Worm (Caenorhabditis elegans) whole organism, L2 larva: ENCODE results near the gene jud-4.

Experiments
- C34F6.9 ChIP-seq: fragments of 150-350 bp; optimal IDR thresholded peaks from 2 replicates; lab custom pipeline; 2014; ENCODE audit warnings: missing biosample characterization, missing genetic modification characterization
- F13H6.1 ChIP-seq: sonication (generic microtip); optimal IDR thresholded peaks from 2 replicates; lab custom pipeline; 2016; ENCODE audit warnings: missing genetic modification characterization, missing compliant biosample characterization
- R02D3.7 ChIP-seq: fragments of 150-350 bp; optimal IDR thresholded peaks from 2 replicates; lab custom pipeline; 2014; ENCODE audit warnings: missing biosample characterization, missing genetic modification characterization
- Y55F3AM.14 ChIP-seq: fragments of 200-800 bp; sonication (Bioruptor generic); optimal IDR thresholded peaks from 2 replicates; lab custom pipeline; 2018; ENCODE audit warnings: mild to moderate bottlenecking, missing genetic modification characterization, missing compliant biosample characterization
- ZK546.5 ChIP-seq: sonication (generic microtip); optimal IDR thresholded peaks from 2 replicates; lab custom pipeline; 2017; ENCODE audit warnings: missing biosample characterization, missing genetic modification characterization
- alr-1 ChIP-seq: fragments of 150-350 bp; optimal IDR thresholded peaks from 2 replicates; lab custom pipeline; 2014; ENCODE audit warnings: missing biosample characterization, missing genetic modification characterization
- aly-2 ChIP-seq: fragments of 150-350 bp; optimal IDR thresholded peaks from 2 replicates; lab custom pipeline; 2014; ENCODE audit warnings: missing biosample characterization, missing genetic modification characterization
- ama-1 ChIP-seq: fragments of 150-350 bp; optimal IDR thresholded peaks from 2 replicates; lab custom pipeline; 2018; ENCODE audit warnings: inconsistent platforms
- blmp-1 ChIP-seq: sonication (generic microtip); optimal IDR thresholded peaks from 2 replicates; lab custom pipeline; 2017; ENCODE audit warnings: missing genetic modification characterization, mild to moderate bottlenecking, missing compliant biosample characterization, antibody characterized with exemption, moderate library complexity; ENCODE audit not compliant: insufficient read depth
- ceh-16 ChIP-seq: fragments of 150-350 bp; optimal IDR thresholded peaks from 2 replicates; lab custom pipeline; 2014; ENCODE audit warnings: missing biosample characterization, missing genetic modification characterization
- ceh-82 ChIP-seq: fragments of 150-350 bp; optimal IDR thresholded peaks from 2 replicates; lab custom pipeline; 2014; ENCODE audit warnings: missing biosample characterization, missing genetic modification characterization
- crh-2 ChIP-seq: sonication (generic microtip); optimal IDR thresholded peaks from 2 replicates; lab custom pipeline; 2017; ENCODE audit warnings: missing biosample characterization, missing genetic modification characterization
- dmd-4 ChIP-seq: sonication (generic microtip); optimal IDR thresholded peaks from 2 replicates; lab custom pipeline; 2017; ENCODE audit warnings: missing biosample characterization, missing genetic modification characterization
- egl-27 ChIP-seq: sonication (generic microtip); optimal IDR thresholded peaks from 3 replicates; lab custom pipeline; 2017; ENCODE audit warnings: missing biosample characterization, missing genetic modification reagents, missing genetic modification characterization
- elt-1 ChIP-seq: fragments of 150-350 bp; optimal IDR thresholded peaks from 2 replicates; lab custom pipeline; 2014; ENCODE audit warnings: missing biosample characterization, missing genetic modification characterization
- elt-3 ChIP-seq: sonication (generic microtip); optimal IDR thresholded peaks from 2 replicates; lab custom pipeline; 2017; ENCODE audit warnings: missing biosample characterization, missing genetic modification characterization
- fos-1 ChIP-seq: fragments of 150-350 bp; optimal IDR thresholded peaks from 2 replicates; lab custom pipeline; 2014; ENCODE audit warnings: missing biosample characterization, missing genetic modification characterization
- gmeb-1 ChIP-seq: fragments of 150-350 bp; optimal IDR thresholded peaks from 2 replicates; lab custom pipeline; 2014; ENCODE audit warnings: missing biosample characterization, missing genetic modification characterization
- lin-11 ChIP-seq: fragments of 150-350 bp; sonication (generic microtip); optimal IDR thresholded peaks from 2 replicates; lab custom pipeline; 2014; ENCODE audit warnings: missing biosample characterization, missing genetic modification characterization, inconsistent platforms, mixed read lengths
- lin-13 ChIP-seq: fragments of 150-350 bp; optimal IDR thresholded peaks from 2 replicates; lab custom pipeline; 2014; ENCODE audit warnings: missing biosample characterization, missing genetic modification reagents, missing genetic modification characterization
- lin-39 ChIP-seq: fragments of 150-350 bp; optimal IDR thresholded peaks from 2 replicates; lab custom pipeline; 2014; ENCODE audit warnings: missing biosample characterization, missing genetic modification reagents, missing genetic modification characterization
- lsy-2 ChIP-seq, 2 experiments: fragments of 150-350 bp in 1 of 2; sonication (generic microtip) in 1 of 2; optimal IDR thresholded peaks; 2 replicates each; lab custom pipeline; 2014 to 2017; ENCODE audit warnings: missing biosample characterization in 2 of 2, missing genetic modification characterization in 2 of 2
- mab-5 ChIP-seq: fragments of 150-350 bp; optimal IDR thresholded peaks from 2 replicates; lab custom pipeline; 2014; ENCODE audit warnings: missing biosample characterization, missing genetic modification characterization
- mbf-1 ChIP-seq: sonication (generic microtip); optimal IDR thresholded peaks from 2 replicates; lab custom pipeline; 2017; ENCODE audit warnings: missing biosample characterization, missing genetic modification characterization
- mdl-1 ChIP-seq, 2 experiments: fragments of 150-350 bp in 1 of 2; sonication (generic microtip) in 1 of 2; optimal IDR thresholded peaks; 2 replicates each; lab custom pipeline; 2017; ENCODE audit warnings: missing biosample characterization in 2 of 2, missing genetic modification characterization in 2 of 2
- nhr-10 ChIP-seq: sonication (generic microtip); optimal IDR thresholded peaks from 2 replicates; lab custom pipeline; 2017; ENCODE audit warnings: missing biosample characterization, missing genetic modification characterization
- nhr-11 ChIP-seq: fragments of 150-350 bp; optimal IDR thresholded peaks from 2 replicates; lab custom pipeline; 2014; ENCODE audit warnings: missing biosample characterization, missing genetic modification characterization
- nhr-129 ChIP-seq: fragments of 150-350 bp; optimal IDR thresholded peaks from 2 replicates; lab custom pipeline; 2014; ENCODE audit warnings: missing biosample characterization, missing genetic modification characterization
- nhr-21 ChIP-seq: fragments of 150-350 bp; optimal IDR thresholded peaks from 2 replicates; lab custom pipeline; 2014; ENCODE audit warnings: missing biosample characterization, missing genetic modification characterization
- nhr-23 ChIP-seq: fragments of 150-350 bp; optimal IDR thresholded peaks from 2 replicates; lab custom pipeline; 2014; ENCODE audit warnings: missing biosample characterization, missing genetic modification reagents, missing genetic modification characterization
- nhr-237 ChIP-seq: fragments of 150-350 bp; optimal IDR thresholded peaks from 2 replicates; lab custom pipeline; 2014; ENCODE audit warnings: missing biosample characterization, missing genetic modification characterization
- nhr-25 ChIP-seq: fragments of 150-350 bp; sonication (generic microtip); optimal IDR thresholded peaks from 3 replicates; lab custom pipeline; 2014; ENCODE audit warnings: missing biosample characterization, missing genetic modification characterization
- nhr-6 ChIP-seq: fragments of 150-350 bp; optimal IDR thresholded peaks from 2 replicates; lab custom pipeline; 2014; ENCODE audit warnings: missing biosample characterization, missing genetic modification characterization
- nhr-77 ChIP-seq: fragments of 150-350 bp; optimal IDR thresholded peaks from 2 replicates; lab custom pipeline; 2014; ENCODE audit warnings: missing biosample characterization, missing genetic modification characterization
- peb-1 ChIP-seq: fragments of 150-350 bp; optimal IDR thresholded peaks from 2 replicates; lab custom pipeline; 2014; ENCODE audit warnings: missing biosample characterization, missing genetic modification characterization
- sem-4 ChIP-seq: fragments of 150-350 bp; optimal IDR thresholded peaks from 2 replicates; lab custom pipeline; 2014; ENCODE audit warnings: missing biosample characterization, missing genetic modification reagents, missing genetic modification characterization
- skn-1 ChIP-seq: sonication (generic microtip); optimal IDR thresholded peaks from 2 replicates; lab custom pipeline; 2017; ENCODE audit warnings: missing biosample characterization, missing genetic modification characterization
- sma-3 ChIP-seq: sonication (generic microtip); optimal IDR thresholded peaks from 2 replicates; lab custom pipeline; 2016; ENCODE audit warnings: missing genetic modification reagents, missing genetic modification characterization, missing compliant biosample characterization
- sma-9 ChIP-seq, 2 experiments: fragments of 150-350 bp in 1 of 2; sonication (generic microtip) in 1 of 2; optimal IDR thresholded peaks; 2 replicates each; lab custom pipeline; 2014 to 2016; ENCODE audit warnings: missing genetic modification characterization in 2 of 2, mild to moderate bottlenecking in 1 of 2, missing biosample characterization in 1 of 2, missing compliant biosample characterization in 1 of 2, missing genetic modification reagents in 1 of 2, moderate library complexity in 1 of 2
- snpc-4 ChIP-seq: fragments of 150-350 bp; optimal IDR thresholded peaks from 2 replicates; lab custom pipeline; 2014; ENCODE audit warnings: missing biosample characterization, missing genetic modification characterization
- unc-39 ChIP-seq: fragments of 150-350 bp; optimal IDR thresholded peaks from 2 replicates; lab custom pipeline; 2014; ENCODE audit warnings: missing biosample characterization, missing genetic modification characterization
- unc-55 ChIP-seq: fragments of 150-350 bp; sonication (generic microtip); optimal IDR thresholded peaks from 3 replicates; lab custom pipeline; 2014; ENCODE audit warnings: missing biosample characterization, missing genetic modification reagents, missing genetic modification characterization
- unc-62 ChIP-seq: fragments of 150-350 bp; optimal IDR thresholded peaks from 2 replicates; lab custom pipeline; 2014; ENCODE audit warnings: missing biosample characterization, missing genetic modification reagents, missing genetic modification characterization
- zag-1 ChIP-seq: fragments of 150-350 bp; optimal IDR thresholded peaks from 2 replicates; lab custom pipeline; 2014; ENCODE audit warnings: missing biosample characterization, missing genetic modification characterization
- ztf-1 ChIP-seq: fragments of 200-800 bp; sonication (Bioruptor generic); conservative IDR thresholded peaks from 2 replicates; pipeline ENCODE4 v1.3.6; 2022; ENCODE audit warnings: missing genetic modification characterization, missing compliant biosample characterization
- ztf-11 ChIP-seq: sonication (generic microtip); optimal IDR thresholded peaks from 2 replicates; lab custom pipeline; 2017; ENCODE audit warnings: missing biosample characterization, missing genetic modification characterization
- ztf-4 ChIP-seq: fragments of 150-350 bp; optimal IDR thresholded peaks from 2 replicates; lab custom pipeline; 2014; ENCODE audit warnings: missing biosample characterization, missing genetic modification characterization

The jud-4 gene

DNA sequence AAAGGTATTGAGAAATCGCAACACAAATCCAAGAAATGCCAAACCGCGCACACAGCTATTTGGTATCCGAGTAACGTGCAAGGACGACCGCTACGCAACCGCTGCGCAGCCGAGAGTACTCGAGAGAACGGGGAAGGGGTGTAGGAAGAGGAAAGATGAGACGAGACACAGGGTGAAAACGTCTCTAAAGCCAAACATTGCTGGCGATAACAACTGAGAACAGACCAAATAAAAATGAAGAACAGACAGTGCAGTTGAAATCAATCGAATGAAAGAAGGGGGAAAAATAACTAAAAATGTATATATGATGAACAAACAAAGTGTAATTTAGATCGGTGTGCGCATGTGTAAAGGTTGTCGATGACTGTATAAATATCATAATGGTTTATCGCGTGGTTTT, 2.7 kb upstream of the jud-4 start (continued):
- peak; percentile 39 for TF ChIP-seq blmp-1 (tag; lab: Kevin White, UChicago)
- peak; percentile 61 for TF ChIP-seq fos-1 (tag; lab: Kevin White, UChicago)
- TF ChIP-seq unc-55 (GFP tag; lab: Kevin White, UChicago) = peak; percentile 29
- TF ChIP-seq lin-11 (tag; lab: Kevin White, UChicago) = peak; percentile 49
- no peak for TF ChIP-seq nhr-23
- peak; percentile 41 for TF ChIP-seq C34F6.9 (tag; lab: Kevin White, UChicago)
- TF ChIP-seq nhr-6 (tag; lab: Kevin White, UChicago) = no peak
- no peak for TF ChIP-seq snpc-4 (tag; lab: Kevin White, UChicago)
- no peak for TF ChIP-seq skn-1 (tag; lab: Kevin White, UChicago)
- TF ChIP-seq ZK546.5 (tag; lab: Kevin White, UChicago) = no peak
- TF ChIP-seq sma-9 (GFP tag; optimal IDR thresholded peaks at IDR 0.05; lab: Kevin White, UChicago) = peak; percentile 40
- no peak for TF ChIP-seq sma-9 (tag; optimal IDR thresholded peaks at IDR 0.05; lab: Kevin White, UChicago)
- no peak for TF ChIP-seq elt-3
- TF ChIP-seq unc-39 = no peak
- no peak for TF ChIP-seq peb-1 (tag; lab: Kevin White, UChicago)
- TF ChIP-seq ceh-16 (tag; lab: Kevin White, UChicago) = no peak

- TF ChIP-seq nhr-10 (tag; lab: Kevin White, UChicago) (no peak), snpc-4 (tag; lab: Kevin White, UChicago) (peak; percentile 58), crh-2 (tag; lab: Kevin White, UChicago) (no peak)
Measured at ce11 chrX:15285554-15285953, 1.6 kb downstream of the jud-4 start.

ce11 chrX:15297396-15297827, 13.5 kb downstream of the jud-4 start:
- no peak for TF ChIP-seq zag-1
- TF ChIP-seq Y55F3AM.14 = peak; percentile 50
- TF ChIP-seq elt-3 = no peak
- TF ChIP-seq unc-62 = no peak
- TF ChIP-seq blmp-1 (tag; lab: Kevin White, UChicago) = no peak
- TF ChIP-seq ztf-1 (GFP tag; lab: Robert Waterston, UW) = no peak
- no peak for TF ChIP-seq ztf-4
- TF ChIP-seq ZK546.5 (tag; lab: Kevin White, UChicago) = no peak
- TF ChIP-seq elt-1 (tag; lab: Kevin White, UChicago) = no peak
- TF ChIP-seq nhr-23 = no peak
- TF ChIP-seq lin-39 (tag; lab: Kevin White, UChicago) = no peak
- TF ChIP-seq sma-3 (GFP tag; lab: Kevin White, UChicago) = peak; percentile 50
- TF ChIP-seq nhr-6 (tag; lab: Kevin White, UChicago) = no peak
- peak in 1 of 2 experiments; percentile 16 for TF ChIP-seq lsy-2 (tag; optimal IDR thresholded peaks at IDR 0.05; lab: Kevin White, UChicago)
- no peak for TF ChIP-seq aly-2 (tag; lab: Kevin White, UChicago)
- TF ChIP-seq egl-27 (tag; lab: Kevin White, UChicago) = no peak
- no peak for TF ChIP-seq nhr-11 (tag; lab: Kevin White, UChicago)
- TF ChIP-seq F13H6.1 (tag; lab: Kevin White, UChicago) = peak; percentile 23
- no peak for TF ChIP-seq mdl-1 (tag; optimal IDR thresholded peaks at IDR 0.05; lab: Kevin White, UChicago)
- no peak for TF ChIP-seq nhr-25
- TF ChIP-seq skn-1 (tag; lab: Kevin White, UChicago) = no peak
- TF ChIP-seq fos-1 (tag; lab: Kevin White, UChicago) = peak; percentile 37
- TF ChIP-seq nhr-129 (tag; lab: Kevin White, UChicago) = peak; percentile 10
- no peak for TF ChIP-seq mab-5 (tag; lab: Kevin White, UChicago)
- no peak for TF ChIP-seq peb-1 (tag; lab: Kevin White, UChicago)
- peak; percentile 26 for TF ChIP-seq lin-13 (GFP tag; lab: Kevin White, UChicago)
- TF ChIP-seq ztf-11 (tag; lab: Kevin White, UChicago) = no peak
- no peak for TF ChIP-seq R02D3.7 (tag; lab: Kevin White, UChicago)
- TF ChIP-seq lin-11 (tag; lab: Kevin White, UChicago) = no peak
- TF ChIP-seq snpc-4 (tag; lab: Kevin White, UChicago) = no peak
- no peak for TF ChIP-seq unc-39
- no peak for TF ChIP-seq mbf-1
- TF ChIP-seq crh-2 (tag; lab: Kevin White, UChicago) = peak; percentile 18
- TF ChIP-seq C34F6.9 (tag; lab: Kevin White, UChicago) = no peak
- peak; percentile 46 for TF ChIP-seq sma-9 (GFP tag; optimal IDR thresholded peaks at IDR 0.05; lab: Kevin White, UChicago)
- TF ChIP-seq sma-9 (tag; optimal IDR thresholded peaks at IDR 0.05; lab: Kevin White, UChicago) = no peak
- no peak for TF ChIP-seq nhr-237 (tag; lab: Kevin White, UChicago)
- TF ChIP-seq dmd-4 (tag; lab: Kevin White, UChicago) = no peak
- TF ChIP-seq ceh-82 (tag; lab: Kevin White, UChicago) = no peak
- TF ChIP-seq unc-55 (GFP tag; lab: Kevin White, UChicago) = no peak
- TF ChIP-seq sem-4 (tag; lab: Kevin White, UChicago) = no peak
- peak; percentile 40 for TF ChIP-seq nhr-21 (tag; lab: Kevin White, UChicago)
- no peak for TF ChIP-seq ama-1
- no peak for TF ChIP-seq nhr-10 (tag; lab: Kevin White, UChicago)
- no peak for TF ChIP-seq ceh-16 (tag; lab: Kevin White, UChicago)
- no peak for TF ChIP-seq alr-1
- TF ChIP-seq nhr-77 = no peak
- no peak for TF ChIP-seq gmeb-1 (tag; lab: Kevin White, UChicago)
